Worm (Caenorhabditis elegans): ENCODE results near the gene sms-1.

DNA sequence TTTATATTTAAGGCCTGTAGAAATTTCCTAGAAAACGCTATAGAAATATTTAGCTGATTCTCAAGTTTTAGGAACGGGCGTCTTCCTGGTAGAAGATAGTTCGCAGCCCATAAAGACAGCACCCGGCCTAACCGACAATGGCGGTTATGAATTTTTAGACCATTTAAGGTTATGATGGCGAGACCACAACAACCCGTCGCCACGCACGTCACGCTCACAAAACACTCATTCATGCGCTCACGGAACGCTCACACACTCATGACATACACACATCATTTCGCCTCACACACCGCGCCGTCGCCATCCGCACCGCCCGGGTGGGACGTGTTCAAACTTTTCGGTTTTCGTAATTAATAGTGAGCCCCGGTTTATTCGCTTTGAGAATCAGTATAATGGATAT, 25.7 kb upstream of the sms-1 start:
- TF ChIP-seq dpl-1 (GFP tag; optimal IDR thresholded peaks at IDR 0.05) (no peak), dox-1 (GFP tag; IDR thresholded peaks at IDR 0.05) (no peak), snpc-4 (GFP tag; optimal IDR thresholded peaks at IDR 0.05) (no peak), snpc-4 (tag; optimal IDR thresholded peaks at IDR 0.05) (no peak), unc-62 (GFP tag; optimal IDR thresholded peaks at IDR 0.05) (no peak), attf-3 (GFP tag; conservative IDR thresholded peaks at IDR 0.05) (0 out of 2 replicates have a peak, but pooled peaks have one; percentile 15), mcd-1 (GFP tag; IDR thresholded peaks at IDR 0.05) (no peak), rec-8 (tag; optimal IDR thresholded peaks at IDR 0.05) (no peak)
